Worm (Caenorhabditis elegans) whole organism, L3 larva: Measurements from ENCODE around the gene T05E12.9.

Source experiments
- ama-1 ChIP-seq: fragments of 150-350 bp; optimal IDR thresholded peaks from 2 replicates; lab custom pipeline; 2018
- egl-27 ChIP-seq: sonication (generic microtip); optimal IDR thresholded peaks from 4 replicates; lab custom pipeline; 2017; ENCODE audit warnings: missing biosample characterization, missing genetic modification reagents, missing genetic modification characterization
- jun-1 ChIP-seq: fragments of 150-350 bp; optimal IDR thresholded peaks from 2 replicates; lab custom pipeline; 2014; ENCODE audit warnings: missing biosample characterization, missing genetic modification reagents, missing genetic modification characterization
- lin-39 ChIP-seq: fragments of 150-350 bp; optimal IDR thresholded peaks from 2 replicates; lab custom pipeline; 2018; ENCODE audit warnings: missing biosample characterization, missing genetic modification reagents, missing genetic modification characterization
- mdl-1 ChIP-seq: fragments of 150-350 bp; optimal IDR thresholded peaks from 2 replicates; lab custom pipeline; 2014; ENCODE audit warnings: missing biosample characterization, missing genetic modification characterization
- nfya-1 ChIP-seq: sonication (generic microtip); optimal IDR thresholded peaks from 2 replicates; lab custom pipeline; 2017; ENCODE audit warnings: missing genetic modification characterization, mild to moderate bottlenecking, missing compliant biosample characterization, antibody characterized with exemption, moderate library complexity; ENCODE audit not compliant: insufficient read depth
- nhr-237 ChIP-seq: fragments of 150-350 bp; optimal IDR thresholded peaks from 2 replicates; lab custom pipeline; 2014; ENCODE audit warnings: missing biosample characterization, missing genetic modification characterization
- nhr-76 ChIP-seq: fragments of 150-350 bp; sonication (generic microtip); optimal IDR thresholded peaks from 5 replicates; lab custom pipeline; 2014; ENCODE audit warnings: missing biosample characterization, missing genetic modification characterization
- pha-4 ChIP-seq: fragments of 150-350 bp; optimal IDR thresholded peaks from 2 replicates; lab custom pipeline; 2014; ENCODE audit warnings: missing biosample characterization, missing genetic modification reagents, missing genetic modification characterization
- skn-1 ChIP-seq: fragments of 150-350 bp; optimal IDR thresholded peaks from 2 replicates; lab custom pipeline; 2014; ENCODE audit warnings: missing biosample characterization, missing genetic modification characterization
- unc-62 ChIP-seq: fragments of 150-350 bp; sonication (generic microtip); optimal IDR thresholded peaks from 4 replicates; lab custom pipeline; 2014; ENCODE audit warnings: missing biosample characterization, missing genetic modification reagents, missing genetic modification characterization

DNA sequence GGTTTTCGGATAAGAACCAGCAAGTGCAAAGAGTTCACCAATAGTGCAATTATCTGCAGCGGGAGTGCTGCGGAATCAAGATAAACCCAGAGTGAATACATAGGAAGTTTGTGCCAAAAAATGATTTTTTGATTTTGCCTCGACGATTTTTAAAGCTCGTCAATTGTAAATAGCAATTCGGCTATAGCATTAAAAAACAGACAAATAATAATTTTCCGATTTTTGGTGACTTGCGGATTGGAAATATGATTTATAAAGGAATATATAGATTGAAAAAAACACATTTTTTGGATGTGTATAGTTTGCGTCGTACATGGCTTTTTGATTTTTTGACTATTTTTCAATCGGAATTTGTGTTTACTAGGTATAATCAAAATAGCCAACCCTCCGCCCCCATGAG, 2.8 kb downstream of the T05E12.9 start, which contains the start of gene srw-20:
- no peak for TF ChIP-seq egl-27
- no peak for TF ChIP-seq mdl-1 (tag; lab: Kevin White, UChicago)
- no peak for TF ChIP-seq skn-1 (tag; lab: Kevin White, UChicago)
- TF ChIP-seq pha-4 (tag; lab: Kevin White, UChicago): no peak
- no peak for TF ChIP-seq unc-62 (GFP tag; lab: Kevin White, UChicago)
- no peak for TF ChIP-seq jun-1 (tag; lab: Kevin White, UChicago)
- no peak for TF ChIP-seq ama-1 (lab: Kevin White, UChicago)
- no peak for TF ChIP-seq nfya-1 (tag; lab: Kevin White, UChicago)
- TF ChIP-seq nhr-76 (tag; lab: Kevin White, UChicago): no peak
- no peak for TF ChIP-seq nhr-237 (tag; lab: Kevin White, UChicago)
- TF ChIP-seq lin-39: no peak
